Fruit fly (Drosophila melanogaster): ENCODE results near the gene Snx17.

dm6 chr2L:10226213-10226723 is 19.5 kb upstream of the Snx17 start:
- no peak for TF ChIP-seq dsf (GFP tag; optimal IDR thresholded peaks at IDR 0.05; ENCODE audit: borderline replicate concordance)
- TF ChIP-seq fru (GFP tag; optimal IDR thresholded peaks at IDR 0.05), result no peak
- TF ChIP-seq Dfd (GFP tag; optimal IDR thresholded peaks at IDR 0.05), result no peak
- no peak for TF ChIP-seq GATAd (GFP tag; optimal IDR thresholded peaks at IDR 0.05)
- no peak for TF ChIP-seq CG9705 (GFP tag; optimal IDR thresholded peaks at IDR 0.05)
- no peak for TF ChIP-seq Hr78 (GFP tag; optimal IDR thresholded peaks at IDR 0.05)
- TF ChIP-seq br (GFP tag; optimal IDR thresholded peaks at IDR 0.05), result no peak
- no peak for TF ChIP-seq dl (GFP tag; optimal IDR thresholded peaks at IDR 0.05; ENCODE audit: insufficient read depth in 1 of 2, partially characterized antibody in 2 of 2)
- peak; percentile 9 for TF ChIP-seq Rel (GFP tag; optimal IDR thresholded peaks at IDR 0.05)
- TF ChIP-seq Rel (tag; optimal IDR thresholded peaks at IDR 0.05), result no peak

All from whole organism, wandering third instar larva.